Fruit fly (Drosophila melanogaster): ENCODE measurements around the gene CG4678.
A peak's percentile ranks its signal among the peaks of the same experiment; 100 is the strongest.

CG4678 gene

DNA sequence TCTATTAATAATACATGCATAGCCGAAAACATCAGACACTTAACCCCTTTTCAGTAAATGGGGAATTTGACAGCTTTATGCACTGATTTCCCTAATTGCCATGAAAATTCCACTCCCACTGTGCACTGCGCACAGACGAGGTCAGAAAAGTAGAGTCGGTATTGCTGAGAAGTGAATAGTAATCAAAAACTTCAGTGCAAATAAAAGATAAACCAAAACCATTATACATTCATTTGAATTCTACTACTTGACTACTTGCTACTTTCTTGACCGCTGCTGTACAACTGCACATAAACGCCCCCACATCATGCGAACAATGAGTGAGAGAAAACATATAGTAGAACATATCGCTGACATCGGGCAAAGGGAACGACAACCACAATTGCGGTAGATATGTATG is 4.5 kb upstream of the CG4678 start (continued):
- TF ChIP-seq Taf1 (GFP tag; IDR thresholded peaks at IDR 0.05) (0 out of 2 replicates have a peak, but pooled peaks have one; percentile 33), Atf-2 (GFP tag; optimal IDR thresholded peaks at IDR 0.05) (peak; percentile 69), lbe (GFP tag; optimal IDR thresholded peaks at IDR 0.05) (no peak), peb (GFP tag; IDR thresholded peaks at IDR 0.05) (peak; percentile 67), CG33557 (GFP tag; optimal IDR thresholded peaks at IDR 0.05) (peak; percentile 71), CG4360 (GFP tag; IDR thresholded peaks at IDR 0.05) (peak; percentile 68), CG4820 (GFP tag; optimal IDR thresholded peaks at IDR 0.05) (peak; percentile 87), Fer2 (tag; optimal IDR thresholded peaks at IDR 0.05) (peak; percentile 29), CG3838 (GFP tag; optimal IDR thresholded peaks at IDR 0.05) (peak; percentile 59), Abd-B (GFP tag; optimal IDR thresholded peaks at IDR 0.05) (peak; percentile 76), ind (GFP tag; optimal IDR thresholded peaks at IDR 0.05) (peak; percentile 84), MBD-R2 (GFP tag; IDR thresholded peaks at IDR 0.05) (peak; percentile 36; the same call in 1 of the 2 replicates), Camta (GFP tag; optimal IDR thresholded peaks at IDR 0.05) (peak; percentile 80), Neu2 (GFP tag; optimal IDR thresholded peaks at IDR 0.05; ENCODE audit: borderline replicate concordance) (no peak), pb (GFP tag; optimal IDR thresholded peaks at IDR 0.05) (peak; percentile 86), Mrtf (GFP tag; IDR thresholded peaks at IDR 0.05) (peak; percentile 79), CG5245 (GFP tag; optimal IDR thresholded peaks at IDR 0.05) (peak; percentile 87), lilli (GFP tag; optimal IDR thresholded peaks at IDR 0.05) (peak; percentile 76), CG2678 (tag; optimal IDR thresholded peaks at IDR 0.05) (peak; percentile 84), sens (GFP tag) (peak; percentile 98), ERR (GFP tag; optimal IDR thresholded peaks at IDR 0.05) (peak; percentile 61), BEAF-32 (GFP tag; optimal IDR thresholded peaks at IDR 0.05) (no peak), sc (optimal IDR thresholded peaks at IDR 0.05) (no peak), sc (GFP tag; optimal IDR thresholded peaks at IDR 0.05) (peak; percentile 81), zf30C (GFP tag; optimal IDR thresholded peaks at IDR 0.05) (no peak), CG2116 (GFP tag; optimal IDR thresholded peaks at IDR 0.05) (peak; percentile 42), Ets97D (GFP tag; optimal IDR thresholded peaks at IDR 0.05) (peak; percentile 57), gem (tag; optimal IDR thresholded peaks at IDR 0.05) (peak; percentile 88), Dad (GFP tag; optimal IDR thresholded peaks at IDR 0.05) (peak; percentile 87), Ets65A (GFP tag) (peak; percentile 97), Mad (GFP tag; optimal IDR thresholded peaks at IDR 0.05) (peak; percentile 78), CG30020 (tag; optimal IDR thresholded peaks at IDR 0.05) (peak; percentile 38), stc (GFP tag; IDR thresholded peaks at IDR 0.05) (peak; percentile 87), luna (GFP tag; optimal IDR thresholded peaks at IDR 0.05) (no peak), CG11696 (GFP tag; IDR thresholded peaks at IDR 0.05) (peak; percentile 97), eyg (GFP tag; optimal IDR thresholded peaks at IDR 0.05) (peak; percentile 69), tio (GFP tag; optimal IDR thresholded peaks at IDR 0.05) (peak; percentile 70), insv (GFP tag; optimal IDR thresholded peaks at IDR 0.05) (no peak), CG3065 (GFP tag; optimal IDR thresholded peaks at IDR 0.05) (peak; percentile 65), Bdp1 (GFP tag; optimal IDR thresholded peaks at IDR 0.05) (peak; percentile 73), CG12942 (GFP tag; optimal IDR thresholded peaks at IDR 0.05) (peak; percentile 83), CG12744 (GFP tag; optimal IDR thresholded peaks at IDR 0.05) (peak; percentile 35), pum (GFP tag; optimal IDR thresholded peaks at IDR 0.05) (peak; percentile 81), so (GFP tag; IDR thresholded peaks at IDR 0.05) (peak; percentile 86), hth (optimal IDR thresholded peaks at IDR 0.05) (no peak), E2f1 (GFP tag; IDR thresholded peaks at IDR 0.05) (peak; percentile 87), CG17829 (tag; optimal IDR thresholded peaks at IDR 0.05) (peak; percentile 86), CG31365 (tag; optimal IDR thresholded peaks at IDR 0.05) (peak; percentile 61), bbx (GFP tag; IDR thresholded peaks at IDR 0.05; ENCODE audit: partially characterized antibody) (no peak), HmgZ (tag; optimal IDR thresholded peaks at IDR 0.05) (peak; percentile 69), CG7357 (GFP tag; IDR thresholded peaks at IDR 0.05) (peak; percentile 76), knrl (GFP tag; IDR thresholded peaks at IDR 0.05; ENCODE audit: partially characterized antibody) (no peak), Kr (GFP tag; optimal IDR thresholded peaks at IDR 0.05) (no peak)
